Worm (Caenorhabditis elegans) whole organism, L4/young adult: ENCODE measurements around the gene cec-7.

Experiments
- W03F9.2 ChIP-seq: fragments of 150-350 bp; optimal IDR thresholded peaks from 2 replicates; lab custom pipeline; 2014; ENCODE audit warnings: missing biosample characterization, missing genetic modification characterization
- dao-5 ChIP-seq: sonication (generic microtip); optimal IDR thresholded peaks from 2 replicates; lab custom pipeline; 2016; ENCODE audit warnings: missing genotype, missing genetic modification characterization, moderate library complexity, missing compliant biosample characterization
- him-1 ChIP-seq: sonication (generic microtip); optimal IDR thresholded peaks from 2 replicates; lab custom pipeline; 2016; ENCODE audit warnings: missing genotype, missing genetic modification reagents, missing genetic modification characterization, missing compliant biosample characterization

DNA sequence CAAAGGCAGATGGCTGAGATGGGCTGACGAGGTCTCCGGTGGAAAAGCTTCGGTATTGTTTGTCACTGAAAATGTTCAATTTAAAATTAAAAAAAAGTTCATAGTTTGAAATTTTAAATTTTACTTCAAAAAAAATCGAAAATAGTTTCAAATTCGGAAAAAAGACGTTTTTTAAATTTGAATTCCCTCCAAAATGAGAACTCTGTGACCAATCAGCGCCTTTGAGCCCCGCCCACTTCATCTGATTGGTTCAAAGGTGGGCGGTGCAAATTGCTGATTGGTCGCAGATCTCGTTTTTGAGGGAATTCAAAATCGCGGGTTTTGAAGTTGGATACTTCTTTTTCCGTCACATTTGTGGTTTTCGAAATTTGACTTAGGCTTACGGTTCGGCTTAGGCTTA is 39.1 kb downstream of the cec-7 start:
- TF ChIP-seq him-1 (tag; lab: Kevin White, UChicago) (no peak), W03F9.2 (tag; lab: Kevin White, UChicago) (no peak), dao-5 (tag; lab: Kevin White, UChicago) (no peak)
